Worm (Caenorhabditis elegans): Measurements from ENCODE around the gene C02F5.14.

DNA sequence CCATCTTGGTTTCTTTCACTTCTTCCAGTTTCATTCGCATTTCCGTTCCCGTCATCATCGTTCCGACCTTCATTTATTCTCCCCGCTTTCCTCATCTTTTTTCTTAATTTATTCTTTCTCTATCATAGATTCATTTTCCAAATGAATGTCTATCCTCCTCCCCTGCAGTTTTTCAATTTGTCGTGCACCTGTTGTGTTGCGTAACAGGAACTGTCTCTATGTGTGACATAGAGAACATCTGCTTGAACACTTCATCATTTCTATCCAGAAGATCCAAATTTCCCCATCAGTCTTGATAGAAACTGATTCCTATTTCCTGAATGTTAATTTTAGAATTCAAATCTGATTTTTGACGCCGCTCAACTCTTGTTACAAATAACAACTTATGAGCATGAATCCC is 48.2 kb upstream of the C02F5.14 start:
- no peak for TF ChIP-seq ceh-82 (tag; optimal IDR thresholded peaks at IDR 0.05)
- TF ChIP-seq T20F7.1 (GFP tag; optimal IDR thresholded peaks at IDR 0.05): no peak
- no peak for TF ChIP-seq Y75B8A.6 (GFP tag; IDR thresholded peaks at IDR 0.05)
